Worm (Caenorhabditis elegans) whole organism, mixed stage, embryonic: ENCODE measurements around the gene fbxc-43.

Experiments used
- elt-1 ChIP-seq: sonication (generic microtip); optimal IDR thresholded peaks from 2 replicates; lab custom pipeline; 2017; ENCODE audit warnings: missing genetic modification characterization, mild to moderate bottlenecking, missing compliant biosample characterization, antibody characterized with exemption, moderate library complexity, borderline replicate concordance; ENCODE audit not compliant: insufficient read depth
- elt-3 ChIP-seq: fragments of 150-350 bp; optimal IDR thresholded peaks from 2 replicates; lab custom pipeline; 2014; ENCODE audit warnings: missing biosample characterization, missing genetic modification characterization
- lin-13 ChIP-seq: fragments of 150-350 bp; optimal IDR thresholded peaks from 2 replicates; lab custom pipeline; 2014; ENCODE audit warnings: missing biosample characterization, missing genetic modification characterization
- lsy-2 ChIP-seq: fragments of 150-350 bp; optimal IDR thresholded peaks from 2 replicates; lab custom pipeline; 2014; ENCODE audit warnings: missing biosample characterization, missing genetic modification characterization
- mep-1 ChIP-seq: fragments of 150-350 bp; optimal IDR thresholded peaks from 2 replicates; lab custom pipeline; 2017; ENCODE audit warnings: missing biosample characterization, missing genetic modification reagents, missing genetic modification characterization, inconsistent platforms
- nhr-2 ChIP-seq: fragments of 150-350 bp; optimal IDR thresholded peaks from 2 replicates; lab custom pipeline; 2014; ENCODE audit warnings: missing biosample characterization, missing genetic modification characterization
- nhr-237 ChIP-seq: fragments of 150-350 bp; optimal IDR thresholded peaks from 2 replicates; lab custom pipeline; 2014; ENCODE audit warnings: missing biosample characterization, missing genetic modification characterization
- nhr-76 ChIP-seq: sonication (generic microtip); optimal IDR thresholded peaks from 2 replicates; lab custom pipeline; 2017; ENCODE audit warnings: missing biosample characterization, missing genetic modification characterization
- snpc-4 ChIP-seq: fragments of 150-350 bp; optimal IDR thresholded peaks from 2 replicates; lab custom pipeline; 2014; ENCODE audit warnings: missing biosample characterization, missing genetic modification characterization
- unc-62 ChIP-seq: fragments of 150-350 bp; optimal IDR thresholded peaks from 2 replicates; lab custom pipeline; 2014; ENCODE audit warnings: missing biosample characterization, missing genetic modification reagents, missing genetic modification characterization
- ztf-11 ChIP-seq: fragments of 150-350 bp; optimal IDR thresholded peaks from 2 replicates; lab custom pipeline; 2014; ENCODE audit warnings: missing biosample characterization, missing genetic modification characterization

- TF ChIP-seq nhr-237 (tag; lab: Kevin White, UChicago) = no peak
- TF ChIP-seq elt-1 (tag; lab: Kevin White, UChicago) = no peak
- TF ChIP-seq elt-3 (tag; lab: Kevin White, UChicago) = no peak
- no peak for TF ChIP-seq mep-1 (tag; lab: Kevin White, UChicago)
- TF ChIP-seq unc-62 = no peak
- TF ChIP-seq snpc-4 (tag; lab: Kevin White, UChicago) = no peak
- TF ChIP-seq lsy-2 (tag; lab: Kevin White, UChicago) = no peak
- no peak for TF ChIP-seq ztf-11 (tag; lab: Kevin White, UChicago)
- no peak for TF ChIP-seq lin-13
- TF ChIP-seq nhr-2 (tag; lab: Kevin White, UChicago) = no peak
- no peak for TF ChIP-seq nhr-76 (tag; lab: Kevin White, UChicago)
Observed at ce11 chrII:4244959-4245358, 9.2 kb upstream of the fbxc-43 start.
